Worm (Caenorhabditis elegans): ENCODE results near the gene clec-45.

Gene clec-45

DNA sequence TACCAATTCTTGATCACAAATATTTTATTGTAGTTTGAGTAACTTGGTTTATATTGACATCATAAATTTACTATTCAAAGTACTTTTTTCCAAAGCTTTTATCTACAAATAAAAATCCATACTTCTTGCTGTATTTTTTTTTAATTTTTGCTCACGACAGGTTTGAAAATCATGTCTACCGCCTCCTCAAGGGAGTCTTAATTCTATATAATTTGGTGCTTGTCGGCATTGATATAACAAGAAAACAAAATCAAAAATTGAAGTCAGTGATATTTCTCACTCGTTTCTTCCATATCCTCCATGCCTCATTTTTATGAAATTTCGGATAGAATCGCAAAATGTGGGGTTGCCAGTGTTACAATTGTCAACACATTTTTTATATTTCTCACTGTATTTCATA is 7.6 kb downstream of the clec-45 start, which contains the start of gene str-47:
TSS of gene str-47 (plus strand) at position 301 of the 400 bp plus-strand sequence.
- no peak for TF ChIP-seq nhr-129 (tag; optimal IDR thresholded peaks at IDR 0.05)
- TF ChIP-seq ama-1 (optimal IDR thresholded peaks at IDR 0.05), result no peak
- TF ChIP-seq peb-1 (tag; optimal IDR thresholded peaks at IDR 0.05), result no peak
- TF ChIP-seq egl-27 (tag; optimal IDR thresholded peaks at IDR 0.05), result no peak
- no peak for TF ChIP-seq nhr-12 (tag; optimal IDR thresholded peaks at IDR 0.05)
- no peak for TF ChIP-seq crh-2 (tag; optimal IDR thresholded peaks at IDR 0.05)
- no peak for TF ChIP-seq nhr-10 (tag; optimal IDR thresholded peaks at IDR 0.05)
- no peak for TF ChIP-seq dmd-4 (tag; optimal IDR thresholded peaks at IDR 0.05)
- TF ChIP-seq nhr-6 (tag; optimal IDR thresholded peaks at IDR 0.05), result no peak
- TF ChIP-seq skn-1 (tag; optimal IDR thresholded peaks at IDR 0.05), result no peak

DNA sequence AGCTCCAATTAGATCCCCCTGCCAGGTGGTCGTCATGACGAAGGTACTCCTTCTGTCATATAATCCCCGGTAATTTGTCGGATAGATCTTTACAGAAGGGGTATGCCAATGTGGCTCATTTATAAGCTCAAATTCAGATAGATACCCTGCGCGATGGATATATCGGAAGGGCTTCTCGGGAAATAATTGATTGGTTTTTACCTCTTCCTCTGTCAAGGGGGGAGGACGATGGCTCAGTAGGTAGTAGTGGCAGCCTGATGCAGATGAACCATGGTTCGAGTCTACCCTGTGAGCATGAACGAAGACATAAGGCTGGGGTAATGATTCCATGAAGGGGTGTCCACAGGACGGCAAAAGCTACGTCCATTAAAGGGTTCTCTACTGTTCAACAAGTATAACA is 9.2 kb downstream of the clec-45 start:
- TF ChIP-seq mab-5 (tag; optimal IDR thresholded peaks at IDR 0.05) (no peak), mbf-1 (tag; optimal IDR thresholded peaks at IDR 0.05) (no peak), gmeb-1 (tag; optimal IDR thresholded peaks at IDR 0.05) (no peak), sem-4 (tag; optimal IDR thresholded peaks at IDR 0.05) (no peak), ztf-11 (tag; optimal IDR thresholded peaks at IDR 0.05) (no peak), lin-39 (tag; optimal IDR thresholded peaks at IDR 0.05) (no peak), skn-1 (tag; optimal IDR thresholded peaks at IDR 0.05) (no peak), unc-62 (GFP tag; optimal IDR thresholded peaks at IDR 0.05) (no peak), ceh-16 (tag; optimal IDR thresholded peaks at IDR 0.05) (no peak), egl-27 (tag; optimal IDR thresholded peaks at IDR 0.05) (no peak), nhr-12 (tag; optimal IDR thresholded peaks at IDR 0.05) (no peak), lin-11 (tag; optimal IDR thresholded peaks at IDR 0.05) (no peak)

DNA sequence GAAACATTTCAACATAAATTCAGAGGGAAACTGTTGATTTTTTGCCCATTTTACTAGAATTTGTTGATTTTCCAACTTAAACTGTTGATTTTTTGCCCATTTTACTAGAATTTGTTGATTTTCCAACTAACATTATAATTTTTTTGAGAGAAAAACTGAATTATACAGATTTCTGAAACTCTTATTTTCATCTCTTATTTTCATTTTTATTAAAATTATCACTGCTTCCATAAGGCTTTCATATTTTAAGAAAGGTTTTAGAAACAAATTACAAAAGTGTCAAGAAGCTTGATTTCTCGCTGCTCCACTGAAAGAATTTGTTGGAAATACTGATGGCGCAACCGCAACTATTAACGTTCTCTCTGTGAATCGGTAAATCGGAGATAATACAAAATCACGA is 12.1 kb downstream of the clec-45 start:
- TF ChIP-seq lin-39 (tag; optimal IDR thresholded peaks at IDR 0.05) (no peak), sma-3 (GFP tag; optimal IDR thresholded peaks at IDR 0.05) (no peak), peb-1 (tag; optimal IDR thresholded peaks at IDR 0.05) (no peak), lin-13 (GFP tag; optimal IDR thresholded peaks at IDR 0.05) (no peak), nhr-23 (tag; optimal IDR thresholded peaks at IDR 0.05) (no peak), alr-1 (tag; optimal IDR thresholded peaks at IDR 0.05) (no peak), C34F6.9 (tag; optimal IDR thresholded peaks at IDR 0.05) (no peak), ztf-4 (tag; optimal IDR thresholded peaks at IDR 0.05) (no peak), dmd-4 (tag; optimal IDR thresholded peaks at IDR 0.05) (no peak), unc-39 (tag; optimal IDR thresholded peaks at IDR 0.05) (no peak)

DNA sequence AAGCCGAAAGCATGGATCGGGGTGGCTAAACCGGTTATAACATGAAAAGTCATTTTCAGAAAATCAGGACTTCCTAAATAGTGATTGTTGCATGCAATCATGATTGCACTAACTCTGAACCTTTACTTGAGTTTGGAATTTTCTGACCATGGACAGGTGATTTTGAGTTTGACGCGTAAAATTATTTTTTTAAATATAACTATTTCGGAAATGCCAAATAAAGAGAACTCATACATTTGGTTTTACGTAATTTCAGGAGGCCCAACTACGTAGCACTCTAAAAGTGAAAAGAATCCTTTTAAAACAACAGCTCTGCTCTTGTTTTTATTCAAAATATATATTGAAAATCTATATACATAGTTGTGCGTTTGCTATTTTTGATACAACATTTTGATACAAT is 13.9 kb downstream of the clec-45 start, which contains the start of gene srh-234:
TSS of gene srh-234 (minus strand) at position 101 of the 400 bp plus-strand sequence.
- TF ChIP-seq sem-4 (tag; optimal IDR thresholded peaks at IDR 0.05) (no peak), mab-5 (tag; optimal IDR thresholded peaks at IDR 0.05) (no peak), elt-3 (tag; optimal IDR thresholded peaks at IDR 0.05) (no peak), R02D3.7 (tag; optimal IDR thresholded peaks at IDR 0.05) (no peak), snpc-4 (tag; optimal IDR thresholded peaks at IDR 0.05) (no peak), ceh-16 (tag; optimal IDR thresholded peaks at IDR 0.05) (no peak), mdl-1 (tag; optimal IDR thresholded peaks at IDR 0.05) (no peak), nhr-11 (tag; optimal IDR thresholded peaks at IDR 0.05) (no peak), ztf-11 (tag; optimal IDR thresholded peaks at IDR 0.05) (no peak), nhr-23 (tag; optimal IDR thresholded peaks at IDR 0.05) (no peak), blmp-1 (tag; optimal IDR thresholded peaks at IDR 0.05; ENCODE audit: insufficient read depth) (no peak), nhr-10 (tag; optimal IDR thresholded peaks at IDR 0.05) (no peak), zag-1 (tag; optimal IDR thresholded peaks at IDR 0.05) (no peak)

DNA sequence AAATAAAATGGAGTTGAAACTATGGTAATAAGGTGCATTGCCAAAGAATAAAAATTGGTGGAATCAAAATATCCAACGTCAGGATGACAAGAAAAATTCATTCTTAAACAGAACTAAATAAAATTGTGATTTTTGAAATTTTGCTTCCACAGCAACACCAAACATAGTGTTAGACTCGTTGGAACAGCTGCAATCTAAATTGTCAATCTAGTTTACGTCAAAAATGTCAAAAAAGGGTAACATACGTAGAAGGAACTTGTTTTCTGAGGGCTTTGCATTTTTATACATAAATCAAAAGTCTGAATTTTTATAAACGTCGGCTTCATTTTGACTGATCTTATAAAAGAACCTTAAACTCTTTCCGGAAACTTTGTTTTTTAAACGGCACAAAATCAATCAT is 15.7 kb downstream of the clec-45 start, which contains the start of gene srh-200:
TSS of gene srh-200 (minus strand) at position 101 of the 400 bp plus-strand sequence.
- no peak for TF ChIP-seq mbf-1 (tag; optimal IDR thresholded peaks at IDR 0.05)

DNA sequence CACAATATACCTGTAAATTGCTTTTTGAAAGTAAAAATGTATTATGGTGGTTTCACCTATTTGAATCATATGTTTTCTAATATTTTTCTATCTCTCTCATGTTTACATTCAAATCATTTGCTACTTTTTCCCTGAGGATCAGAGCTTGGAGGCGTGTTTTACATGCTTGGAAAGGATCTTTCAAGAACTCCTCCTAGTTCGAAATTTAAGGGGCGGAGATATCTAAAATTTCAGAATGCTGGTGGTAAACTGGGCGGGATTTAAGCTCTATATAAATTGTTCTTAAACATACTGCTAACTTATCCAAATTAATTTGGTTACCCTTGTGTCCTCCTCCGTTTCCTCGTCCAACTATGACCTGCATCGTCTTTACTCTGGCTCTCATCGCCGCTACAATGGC is 30.0 kb downstream of the clec-45 start, which contains the start of gene C12D5.5:
TSS of gene C12D5.5 (plus strand) at position 301 of the 400 bp plus-strand sequence.
- TF ChIP-seq nhr-21 (tag; optimal IDR thresholded peaks at IDR 0.05) (no peak), sma-3 (GFP tag; optimal IDR thresholded peaks at IDR 0.05) (no peak), unc-39 (tag; optimal IDR thresholded peaks at IDR 0.05) (no peak), aly-2 (tag; optimal IDR thresholded peaks at IDR 0.05) (no peak), Y55F3AM.14 (GFP tag; optimal IDR thresholded peaks at IDR 0.05) (no peak), nhr-77 (tag; optimal IDR thresholded peaks at IDR 0.05) (no peak), C34F6.9 (tag; optimal IDR thresholded peaks at IDR 0.05) (no peak), nhr-23 (tag; optimal IDR thresholded peaks at IDR 0.05) (no peak), unc-55 (GFP tag; optimal IDR thresholded peaks at IDR 0.05) (no peak)
